Worm (Caenorhabditis elegans) whole organism, L1 larva: Measurements from ENCODE around the gene nlp-31.

Experiments
- C16A3.4 ChIP-seq: fragments of 150-350 bp; optimal IDR thresholded peaks from 2 replicates; lab custom pipeline; 2014; ENCODE audit warnings: missing biosample characterization, missing genetic modification characterization
- dsc-1 ChIP-seq: sonication (generic microtip); optimal IDR thresholded peaks from 2 replicates; lab custom pipeline; 2016; ENCODE audit warnings: mild to moderate bottlenecking, missing genetic modification characterization, missing compliant biosample characterization
- lin-14 ChIP-seq: fragments of 200-800 bp; sonication (Bioruptor generic); optimal IDR thresholded peaks from 2 replicates; lab custom pipeline; 2018; ENCODE audit warnings: mild to moderate bottlenecking, missing genetic modification characterization, moderate library complexity, missing compliant biosample characterization
- snpc-4 ChIP-seq: fragments of 150-350 bp; optimal IDR thresholded peaks from 2 replicates; lab custom pipeline; 2014; ENCODE audit warnings: missing biosample characterization, missing genetic modification characterization
- ztf-11 ChIP-seq, 2 experiments: sonication (generic microtip); optimal IDR thresholded peaks; 2 replicates each; lab custom pipeline; 2016 to 2017; ENCODE audit warnings: missing genetic modification characterization in 2 of 2, missing biosample characterization in 1 of 2, missing compliant biosample characterization in 1 of 2

DNA sequence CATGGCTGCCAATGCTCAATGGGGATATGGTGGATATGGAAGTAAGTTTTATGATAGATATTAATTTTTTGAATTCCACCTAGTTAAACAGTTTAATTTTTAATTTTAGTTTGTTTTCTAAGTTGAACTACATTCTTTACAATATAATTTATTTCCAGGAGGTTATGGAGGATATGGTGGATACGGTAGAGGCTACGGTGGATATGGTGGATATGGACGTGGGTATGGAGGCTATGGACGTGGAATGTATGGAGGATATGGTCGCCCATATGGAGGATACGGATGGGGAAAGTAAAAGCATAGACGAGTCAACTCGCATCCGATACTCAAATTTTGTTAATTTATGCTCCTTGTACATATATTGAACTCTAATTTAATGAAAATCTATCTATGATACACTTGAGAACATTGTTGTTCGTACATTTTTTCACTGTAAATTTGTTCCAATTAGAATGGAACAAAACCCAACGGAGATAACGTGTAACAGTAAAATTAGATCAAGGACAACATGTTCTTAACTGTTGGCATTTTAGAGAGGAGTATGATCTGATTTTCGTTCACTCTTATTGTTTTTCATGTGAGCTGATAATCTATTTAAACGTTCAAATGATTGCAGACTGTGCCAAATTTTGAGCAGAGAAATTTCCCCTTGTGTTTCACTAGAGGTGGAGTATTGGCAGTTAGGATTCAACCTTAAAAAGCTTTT is 526 bp downstream of the nlp-31 start:
- TF ChIP-seq C16A3.4 (tag; lab: Kevin White, UChicago), result no peak
- TF ChIP-seq ztf-11 (tag; optimal IDR thresholded peaks at IDR 0.05; lab: Kevin White, UChicago), result no peak
- no peak for TF ChIP-seq dsc-1 (tag; lab: Kevin White, UChicago)
- no peak for TF ChIP-seq lin-14 (GFP tag; lab: Kevin White, UChicago)
- no peak for TF ChIP-seq snpc-4 (tag; lab: Kevin White, UChicago)
